Fruit fly (Drosophila melanogaster) Kc167 (cell line): Measurements from ENCODE around the gene scf.

Experiments used
- Myc ChIP-seq: fragments of >200 bp; optimal IDR thresholded peaks from 2 replicates; lab custom pipeline; 2017; ENCODE audit warnings: missing external identifiers
- Sin3A ChIP-seq: fragments of >200 bp; optimal IDR thresholded peaks from 2 replicates; lab custom pipeline; 2018; ENCODE audit warnings: missing external identifiers
- h ChIP-seq: fragments of >200 bp; optimal IDR thresholded peaks from 3 replicates; lab custom pipeline; 2018; ENCODE audit warnings: missing external identifiers
- insv ChIP-seq: fragments of >200 bp; optimal IDR thresholded peaks from 3 replicates; lab custom pipeline; 2018; ENCODE audit warnings: missing external identifiers
- psq ChIP-seq: fragments of >200 bp; optimal IDR thresholded peaks from 2 replicates; lab custom pipeline; 2017; ENCODE audit warnings: missing external identifiers
- ttk ChIP-seq: sonication (Bioruptor generic); optimal IDR thresholded peaks from 2 replicates; lab custom pipeline; 2017; ENCODE audit warnings: missing external identifiers

Gene scf

dm6 chr3L:1298509-1298908 is at the start of gene scf:
Gene scf, plus strand, starts transcription at chr3L:1298672.
- no peak for TF ChIP-seq Myc (lab: Kevin White, UChicago)
- TF ChIP-seq h (lab: Kevin White, UChicago): no peak
- TF ChIP-seq insv: no peak

dm6 chr3L:1250396-1250795 is 48.1 kb upstream of the scf start, which contains the start of gene Bfc:
Gene Bfc, plus strand, starts transcription at chr3L:1250696.
- TF ChIP-seq psq (no peak), Sin3A (lab: Kevin White, UChicago) (no peak), ttk (lab: Kevin White, UChicago) (no peak), h (lab: Kevin White, UChicago) (no peak), Myc (lab: Kevin White, UChicago) (no peak), insv (no peak)

dm6 chr3L:1251712-1252111 is 46.8 kb upstream of the scf start, which contains the start of the genes CG9130 and CG9133:
Gene CG9130, plus strand, starts transcription at chr3L:1252012.
Gene CG9133, plus strand, starts transcription at chr3L:1252012.
- TF ChIP-seq h (lab: Kevin White, UChicago) (no peak), Sin3A (lab: Kevin White, UChicago) (no peak), ttk (lab: Kevin White, UChicago) (no peak), psq (no peak), insv (no peak), Myc (lab: Kevin White, UChicago) (no peak)

- TF ChIP-seq insv (no peak), ttk (lab: Kevin White, UChicago) (no peak), Myc (lab: Kevin White, UChicago) (no peak), Sin3A (lab: Kevin White, UChicago) (no peak), psq (no peak), h (lab: Kevin White, UChicago) (no peak)
Observed at dm6 chr3L:1256061-1256780, 42.3 kb upstream of the scf start, which contains the start of gene tfc. Gene tfc, plus strand, starts transcription at chr3L:1256449.

dm6 chr3L:1258547-1258946 is 39.9 kb upstream of the scf start:
- TF ChIP-seq Myc (lab: Kevin White, UChicago) (no peak), ttk (lab: Kevin White, UChicago) (no peak), Sin3A (lab: Kevin White, UChicago) (no peak), psq (no peak), insv (no peak), h (lab: Kevin White, UChicago) (no peak)

DNA sequence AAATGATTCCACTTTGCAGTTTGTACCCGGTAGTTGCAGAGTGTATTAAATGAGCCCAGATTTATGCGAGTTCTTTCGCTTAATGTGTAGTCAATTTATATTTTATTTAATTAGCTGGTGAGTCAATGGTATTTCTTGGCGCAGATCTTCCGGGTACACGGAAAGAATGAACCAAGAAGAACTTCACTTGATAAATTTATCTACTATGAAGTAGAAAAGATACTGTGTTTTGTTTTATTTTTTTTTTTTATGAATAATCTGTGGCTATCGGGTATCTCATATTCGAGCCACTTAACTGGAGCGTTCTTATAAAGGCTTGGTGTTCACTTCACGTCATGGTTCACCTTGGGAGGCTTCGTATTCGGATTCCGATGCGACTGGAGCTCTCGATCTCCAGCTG is 33.5 kb upstream of the scf start:
- no peak for TF ChIP-seq ttk (lab: Kevin White, UChicago)
- no peak for TF ChIP-seq psq
- TF ChIP-seq Myc (lab: Kevin White, UChicago): no peak
- no peak for TF ChIP-seq Sin3A (lab: Kevin White, UChicago)
- TF ChIP-seq h (lab: Kevin White, UChicago): no peak
- no peak for TF ChIP-seq insv

DNA sequence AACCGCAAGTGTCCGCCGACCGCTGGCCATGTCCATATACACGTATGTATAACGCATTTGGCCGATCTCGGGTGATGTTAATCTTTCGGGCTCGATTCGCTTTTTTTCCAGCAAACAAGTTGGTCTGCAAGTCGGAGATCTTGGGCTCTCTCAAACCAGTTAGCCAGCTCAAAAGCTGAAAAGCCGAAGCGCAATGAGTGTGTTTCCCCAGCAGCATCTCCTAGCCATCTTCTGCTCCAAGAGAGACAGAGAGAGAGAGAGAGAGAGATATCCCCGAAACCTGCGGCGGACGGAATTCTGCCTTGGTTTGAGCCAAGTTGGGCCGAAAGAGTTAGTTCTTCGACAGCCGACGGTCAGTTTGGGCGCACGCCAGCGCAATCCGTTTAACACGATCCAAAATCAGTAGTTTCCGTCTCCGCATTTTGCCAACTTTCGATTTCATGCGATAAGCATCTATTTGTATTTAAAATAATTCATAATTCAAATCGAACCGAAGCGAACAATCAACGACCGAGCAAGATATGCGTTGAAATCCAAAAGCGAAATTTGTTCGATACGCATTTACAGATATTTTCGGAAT is 33.0 kb upstream of the scf start:
- TF ChIP-seq Sin3A (lab: Kevin White, UChicago): no peak
- no peak for TF ChIP-seq psq
- TF ChIP-seq Myc (lab: Kevin White, UChicago): no peak
- no peak for TF ChIP-seq insv
- TF ChIP-seq h (lab: Kevin White, UChicago): no peak
- no peak for TF ChIP-seq ttk (lab: Kevin White, UChicago)

DNA sequence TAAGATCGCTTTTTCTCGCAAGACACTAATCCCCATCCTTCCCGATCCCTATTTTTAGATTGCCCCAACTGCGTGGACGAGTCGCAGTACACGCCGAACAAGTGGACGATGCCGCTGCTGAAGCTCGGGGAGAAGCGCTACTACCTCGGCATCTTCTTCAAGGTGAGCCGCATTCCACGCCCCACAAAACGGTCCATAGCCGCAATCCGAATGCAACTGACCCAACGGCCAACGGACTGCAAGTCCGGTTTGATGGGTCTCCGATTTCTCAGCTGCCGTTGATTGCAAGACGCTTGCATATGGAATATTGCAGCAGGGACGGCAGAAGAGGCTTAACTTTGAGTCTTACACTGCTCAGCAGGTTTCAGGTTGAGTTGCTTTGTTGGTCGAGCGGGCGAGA is 29.5 kb upstream of the scf start:
- TF ChIP-seq ttk (lab: Kevin White, UChicago) (no peak), Sin3A (lab: Kevin White, UChicago) (no peak), Myc (lab: Kevin White, UChicago) (no peak), insv (no peak), h (lab: Kevin White, UChicago) (no peak), psq (no peak)

dm6 chr3L:1275767-1276166 is 22.7 kb upstream of the scf start, which contains the start of gene CG32333:
Gene CG32333, plus strand, starts transcription at chr3L:1275956.
- TF ChIP-seq ttk (lab: Kevin White, UChicago): no peak
- no peak for TF ChIP-seq Sin3A (lab: Kevin White, UChicago)
- TF ChIP-seq h (lab: Kevin White, UChicago): no peak
- TF ChIP-seq psq: no peak
- no peak for TF ChIP-seq Myc (lab: Kevin White, UChicago)
- TF ChIP-seq insv: no peak

DNA sequence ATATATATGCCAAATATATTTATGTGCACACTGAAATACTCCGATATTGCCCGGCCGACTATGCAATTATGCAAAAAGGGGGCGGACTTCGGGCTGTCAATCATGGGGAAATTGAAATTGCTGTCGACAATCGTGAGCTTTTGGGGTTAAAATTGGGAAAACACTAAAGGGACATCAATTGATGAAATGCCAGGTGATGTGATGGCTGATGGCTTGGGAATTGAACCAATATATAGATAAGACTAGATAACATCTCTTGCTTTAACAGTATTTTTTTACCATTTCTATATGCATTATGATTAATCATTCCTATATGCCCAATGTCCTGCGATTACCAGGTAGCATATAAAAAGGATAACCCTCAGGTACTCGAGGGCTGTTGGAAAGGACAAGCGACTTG is 20.5 kb upstream of the scf start:
- TF ChIP-seq Myc (lab: Kevin White, UChicago) (no peak), ttk (lab: Kevin White, UChicago) (no peak), Sin3A (lab: Kevin White, UChicago) (no peak), psq (no peak), insv (no peak), h (lab: Kevin White, UChicago) (no peak)

dm6 chr3L:1279685-1280084 is 18.8 kb upstream of the scf start:
- TF ChIP-seq insv (no peak), Sin3A (lab: Kevin White, UChicago) (no peak), h (lab: Kevin White, UChicago) (no peak), ttk (lab: Kevin White, UChicago) (no peak), Myc (lab: Kevin White, UChicago) (no peak), psq (no peak)

DNA sequence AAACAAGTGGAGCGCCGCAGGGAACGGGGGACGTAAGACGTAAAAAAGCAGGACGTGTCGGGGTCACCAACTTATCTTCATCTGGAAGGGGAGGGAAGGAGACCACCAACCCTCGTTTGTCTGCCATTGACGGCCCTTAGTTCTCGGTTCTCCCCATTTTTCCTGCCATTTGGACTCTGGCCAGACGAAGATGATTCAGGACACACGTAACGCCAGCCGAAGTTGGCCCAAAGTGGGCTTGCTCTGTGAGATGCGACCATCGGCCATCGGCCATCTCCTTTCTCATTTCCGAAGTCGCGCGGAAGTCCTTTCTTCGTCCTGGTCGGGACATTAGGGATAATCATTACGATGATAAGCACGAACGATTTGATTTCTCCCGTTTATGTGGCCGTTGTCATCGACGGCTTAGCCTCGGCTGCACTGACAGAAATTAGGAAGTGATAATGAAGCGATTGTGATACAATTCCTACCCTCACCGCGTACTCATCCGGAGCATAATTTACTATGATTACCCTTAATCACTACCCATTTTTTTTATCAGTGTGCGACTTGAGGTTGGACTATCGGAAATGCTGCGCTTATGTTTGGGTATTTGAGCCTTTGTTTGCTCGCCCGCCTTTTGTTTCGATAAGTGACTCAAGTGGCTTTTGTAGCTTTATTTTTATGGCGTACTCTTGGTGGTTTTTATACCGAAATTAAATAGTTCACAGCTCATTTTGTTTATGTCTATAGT is 17.4 kb upstream of the scf start:
- TF ChIP-seq ttk (lab: Kevin White, UChicago) (no peak), insv (no peak), h (lab: Kevin White, UChicago) (no peak), psq (no peak), Sin3A (lab: Kevin White, UChicago) (no peak), Myc (lab: Kevin White, UChicago) (no peak)
